Fruit fly (Drosophila melanogaster) whole organism, embryonic: ENCODE measurements around the gene mh.

Experiments
- CG10209 ChIP-seq: fragments of 200-800 bp; sonication (Bioruptor generic); optimal IDR thresholded peaks from 3 replicates; lab custom pipeline; 2017; ENCODE audit warnings: missing biosample characterization, mild to moderate bottlenecking, missing genetic modification characterization, missing genetic modification reagents
- CG1024 ChIP-seq: fragments of 200-800 bp; sonication (Bioruptor generic); IDR thresholded peaks from 2 replicates; pipeline ENCODE4 v1.3.6; 2022; ENCODE audit warnings: missing biosample characterization, missing genetic modification characterization
- CG11504 ChIP-seq: fragments of 200-800 bp; sonication (Bioruptor generic); optimal IDR thresholded peaks from 3 replicates; lab custom pipeline; 2019; ENCODE audit warnings: missing biosample characterization, mild to moderate bottlenecking, missing genetic modification characterization, moderate library complexity
- CG11696 ChIP-seq: fragments of 200-800 bp; sonication (Bioruptor generic); IDR thresholded peaks from 2 replicates; pipeline ENCODE4 v1.3.6; 2022; ENCODE audit warnings: missing biosample characterization, missing genetic modification characterization
- CG1233 ChIP-seq: fragments of 200-800 bp; sonication (Bioruptor generic); optimal IDR thresholded peaks from 4 replicates; lab custom pipeline; 2018; ENCODE audit warnings: missing biosample characterization, mild to moderate bottlenecking, missing genetic modification characterization
- CG13123 ChIP-seq: fragments of 200-800 bp; sonication (Bioruptor generic); optimal IDR thresholded peaks from 2 replicates; lab custom pipeline; 2016; ENCODE audit warnings: missing biosample characterization, missing genetic modification characterization
- CG15073 ChIP-seq: fragments of 200-800 bp; sonication (Bioruptor generic); optimal IDR thresholded peaks from 2 replicates; lab custom pipeline; 2016; ENCODE audit warnings: missing biosample characterization, missing genetic modification characterization
- CG15601 ChIP-seq: fragments of 200-800 bp; sonication (Bioruptor generic); optimal IDR thresholded peaks from 3 replicates; lab custom pipeline; 2019; ENCODE audit warnings: missing biosample characterization, mild to moderate bottlenecking, missing genetic modification characterization, moderate library complexity
- CG17361 ChIP-seq: fragments of 200-800 bp; sonication (Bioruptor generic); IDR thresholded peaks from 3 replicates; pipeline ENCODE4 v1.3.6; 2022; ENCODE audit warnings: missing biosample characterization, missing genetic modification characterization
- CG1832 ChIP-seq: fragments of 200-800 bp; sonication (Bioruptor generic); optimal IDR thresholded peaks from 2 replicates; lab custom pipeline; 2017; ENCODE audit warnings: missing biosample characterization, mild to moderate bottlenecking, missing genetic modification characterization, inconsistent platforms
- CG18619 ChIP-seq: fragments of 200-800 bp; sonication (Bioruptor generic); optimal IDR thresholded peaks from 3 replicates; lab custom pipeline; 2017; ENCODE audit warnings: missing biosample characterization, mild to moderate bottlenecking, missing genetic modification characterization
- CG31224 ChIP-seq: fragments of 200-800 bp; sonication (Bioruptor generic); IDR thresholded peaks from 2 replicates; pipeline ENCODE4 v1.3.6; 2022; ENCODE audit warnings: missing biosample characterization, missing genetic modification characterization
- CG3407 ChIP-seq: fragments of 200-800 bp; sonication (Bioruptor generic); optimal IDR thresholded peaks from 2 replicates; lab custom pipeline; 2018; ENCODE audit warnings: missing biosample characterization, mild to moderate bottlenecking, missing genetic modification characterization
- CG8290 ChIP-seq, 3 experiments: fragments of 200-800 bp; sonication (Bioruptor generic); optimal IDR thresholded peaks; 2 replicates each; lab custom pipeline; 2016 to 2019; ENCODE audit warnings: missing biosample characterization in 3 of 3, missing genetic modification characterization in 3 of 3, mild to moderate bottlenecking in 2 of 3, moderate library complexity in 1 of 3
- CG8359 ChIP-seq: fragments of 200-800 bp; sonication (Bioruptor generic); optimal IDR thresholded peaks from 2 replicates; lab custom pipeline; 2017; ENCODE audit warnings: missing biosample characterization, mild to moderate bottlenecking, missing genetic modification characterization, borderline replicate concordance
- CG9727 ChIP-seq: fragments of 200-800 bp; sonication (Bioruptor generic); optimal IDR thresholded peaks from 3 replicates; lab custom pipeline; 2017; ENCODE audit warnings: missing biosample characterization, mild to moderate bottlenecking, missing genetic modification characterization
- CG9876 ChIP-seq: fragments of 200-800 bp; sonication (Bioruptor generic); optimal IDR thresholded peaks from 2 replicates; lab custom pipeline; 2016; ENCODE audit warnings: missing biosample characterization, missing genetic modification characterization
- Dfd ChIP-seq, 2 experiments: fragments of >200 bp; optimal IDR thresholded peaks; 2 replicates each; lab custom pipeline; 2017; ENCODE audit warnings: missing biosample characterization in 2 of 2, missing genetic modification characterization in 2 of 2
- Doc3 ChIP-seq: fragments of 200-800 bp; sonication (Bioruptor generic); IDR thresholded peaks from 3 replicates; pipeline ENCODE4 v1.3.6; 2022; ENCODE audit warnings: missing biosample characterization, missing genetic modification characterization; ENCODE audit not compliant: partially characterized antibody
- Drgx ChIP-seq: fragments of 200-800 bp; sonication (Bioruptor generic); IDR thresholded peaks from 2 replicates; pipeline ENCODE4 v1.3.6; 2022; ENCODE audit warnings: missing biosample characterization, missing genetic modification characterization
- Ets65A ChIP-seq: fragments of 200-800 bp; sonication (Bioruptor generic); peaks from one replicate; lab custom pipeline; 2016; ENCODE audit warnings: missing biosample characterization, missing genetic modification characterization
- MTF-1 ChIP-seq: fragments of 200-800 bp; sonication (Bioruptor generic); optimal IDR thresholded peaks from 2 replicates; lab custom pipeline; 2018; ENCODE audit warnings: missing biosample characterization, mild to moderate bottlenecking, missing genetic modification characterization, borderline replicate concordance
- Med ChIP-seq: fragments of 200-800 bp; sonication (Bioruptor generic); peaks from one replicate; lab custom pipeline; 2016; ENCODE audit warnings: missing biosample characterization, missing genetic modification characterization, mild to moderate bottlenecking, inconsistent platforms, moderate library complexity
- Mrtf ChIP-seq: fragments of 200-800 bp; sonication (Bioruptor generic); IDR thresholded peaks from 3 replicates; pipeline ENCODE4 v1.3.6; 2022; ENCODE audit warnings: missing biosample characterization, missing genetic modification characterization
- Ptx1 ChIP-seq: fragments of 200-800 bp; sonication (Bioruptor generic); IDR thresholded peaks from 2 replicates; pipeline ENCODE4 v1.3.6; 2022; ENCODE audit warnings: missing biosample characterization, missing genetic modification characterization
- Sin3A ChIP-seq: fragments of >200 bp; optimal IDR thresholded peaks from 2 replicates; lab custom pipeline; 2018
- TFAM ChIP-seq: fragments of 200-800 bp; sonication (Bioruptor generic); optimal IDR thresholded peaks from 2 replicates; lab custom pipeline; 2017; ENCODE audit warnings: missing biosample characterization, missing genetic modification characterization, inconsistent platforms
- Xrp1 ChIP-seq: fragments of 200-800 bp; sonication (Bioruptor generic); IDR thresholded peaks from 2 replicates; pipeline ENCODE4 v1.3.6; 2022; ENCODE audit warnings: missing biosample characterization, missing genetic modification characterization
- ac ChIP-seq: fragments of 200-800 bp; sonication (Bioruptor generic); optimal IDR thresholded peaks from 3 replicates; lab custom pipeline; 2017; ENCODE audit warnings: missing biosample characterization, mild to moderate bottlenecking, missing genetic modification characterization
- ap ChIP-seq: fragments of 200-800 bp; sonication (Bioruptor generic); IDR thresholded peaks from 2 replicates; pipeline ENCODE4 v1.3.6; 2022; ENCODE audit warnings: missing biosample characterization, missing genetic modification characterization
- bigmax ChIP-seq: fragments of 200-800 bp; sonication (Bioruptor generic); optimal IDR thresholded peaks from 2 replicates; lab custom pipeline; 2018; ENCODE audit warnings: missing biosample characterization, mild to moderate bottlenecking, missing genetic modification characterization
- bsh ChIP-seq, 2 experiments: fragments of 200-800 bp; sonication (Bioruptor generic); optimal IDR thresholded peaks; 2 replicates each; lab custom pipeline; 2017 to 2018; ENCODE audit warnings: mild to moderate bottlenecking in 2 of 2, missing biosample characterization in 2 of 2, missing genetic modification characterization in 2 of 2, moderate library complexity in 1 of 2
- cg ChIP-seq: fragments of 200-800 bp; sonication (Bioruptor generic); optimal IDR thresholded peaks from 3 replicates; lab custom pipeline; 2019; ENCODE audit warnings: missing biosample characterization, mild to moderate bottlenecking, missing genetic modification characterization, moderate library complexity
- en ChIP-seq: fragments of 200-800 bp; sonication (Bioruptor generic); optimal IDR thresholded peaks from 2 replicates; lab custom pipeline; 2016; ENCODE audit warnings: missing biosample characterization, missing genetic modification characterization
- gro ChIP-seq: fragments of 200-800 bp; sonication (Bioruptor generic); optimal IDR thresholded peaks from 2 replicates; lab custom pipeline; 2016; ENCODE audit warnings: missing biosample characterization, missing genetic modification characterization
- ham ChIP-seq: fragments of 200-800 bp; sonication (Bioruptor generic); IDR thresholded peaks from 2 replicates; pipeline ENCODE4 v1.3.6; 2022; ENCODE audit warnings: missing biosample characterization, missing genetic modification characterization
- inv ChIP-seq: fragments of 200-800 bp; sonication (Bioruptor generic); IDR thresholded peaks from 2 replicates; pipeline ENCODE4 v1.3.6; 2022; ENCODE audit warnings: missing biosample characterization, missing genetic modification characterization; ENCODE audit not compliant: partially characterized antibody
- maf-S ChIP-seq: fragments of 200-800 bp; sonication (Bioruptor generic); optimal IDR thresholded peaks from 2 replicates; lab custom pipeline; 2016; ENCODE audit warnings: missing biosample characterization, missing genetic modification characterization
- nau ChIP-seq: fragments of 200-800 bp; sonication (Bioruptor generic); optimal IDR thresholded peaks from 3 replicates; lab custom pipeline; 2017; ENCODE audit warnings: missing biosample characterization, mild to moderate bottlenecking, missing genetic modification characterization, missing genetic modification reagents
- nmo ChIP-seq: fragments of 200-800 bp; sonication (Bioruptor generic); optimal IDR thresholded peaks from 2 replicates; lab custom pipeline; 2018; ENCODE audit warnings: missing biosample characterization, mild to moderate bottlenecking, missing genetic modification characterization, moderate library complexity
- nom ChIP-seq: fragments of 200-800 bp; sonication (Bioruptor generic); optimal IDR thresholded peaks from 2 replicates; lab custom pipeline; 2017; ENCODE audit warnings: missing biosample characterization, missing genetic modification characterization, mild to moderate bottlenecking, moderate library complexity, missing genetic modification reagents
- peb ChIP-seq: fragments of 200-800 bp; sonication (Bioruptor generic); IDR thresholded peaks from 2 replicates; pipeline ENCODE4 v1.3.6; 2022; ENCODE audit warnings: missing biosample characterization, missing genetic modification characterization
- psq ChIP-seq: fragments of 200-800 bp; sonication (Bioruptor generic); optimal IDR thresholded peaks from 2 replicates; lab custom pipeline; 2017; ENCODE audit warnings: missing biosample characterization, missing genetic modification characterization
- row ChIP-seq: fragments of 200-800 bp; sonication (Bioruptor generic); IDR thresholded peaks from 3 replicates; pipeline ENCODE4 v1.3.6; 2022; ENCODE audit warnings: missing biosample characterization, missing genetic modification characterization
- run ChIP-seq: fragments of 200-800 bp; sonication (Bioruptor generic); optimal IDR thresholded peaks from 3 replicates; lab custom pipeline; 2018; ENCODE audit warnings: missing biosample characterization, mild to moderate bottlenecking, missing genetic modification characterization
- sens ChIP-seq: fragments of 200-800 bp; sonication (Bioruptor generic); peaks from one replicate; lab custom pipeline; 2016; ENCODE audit warnings: missing biosample characterization, missing genetic modification characterization
- toy ChIP-seq: fragments of 200-800 bp; sonication (Bioruptor generic); IDR thresholded peaks from 2 replicates; pipeline ENCODE4 v1.3.6; 2022; ENCODE audit warnings: missing biosample characterization, missing genetic modification characterization
- vnd ChIP-seq: fragments of 200-800 bp; sonication (Bioruptor generic); IDR thresholded peaks from 3 replicates; pipeline ENCODE4 v1.3.6; 2022; ENCODE audit warnings: missing biosample characterization, missing genetic modification characterization; ENCODE audit not compliant: partially characterized antibody

mh gene

DNA sequence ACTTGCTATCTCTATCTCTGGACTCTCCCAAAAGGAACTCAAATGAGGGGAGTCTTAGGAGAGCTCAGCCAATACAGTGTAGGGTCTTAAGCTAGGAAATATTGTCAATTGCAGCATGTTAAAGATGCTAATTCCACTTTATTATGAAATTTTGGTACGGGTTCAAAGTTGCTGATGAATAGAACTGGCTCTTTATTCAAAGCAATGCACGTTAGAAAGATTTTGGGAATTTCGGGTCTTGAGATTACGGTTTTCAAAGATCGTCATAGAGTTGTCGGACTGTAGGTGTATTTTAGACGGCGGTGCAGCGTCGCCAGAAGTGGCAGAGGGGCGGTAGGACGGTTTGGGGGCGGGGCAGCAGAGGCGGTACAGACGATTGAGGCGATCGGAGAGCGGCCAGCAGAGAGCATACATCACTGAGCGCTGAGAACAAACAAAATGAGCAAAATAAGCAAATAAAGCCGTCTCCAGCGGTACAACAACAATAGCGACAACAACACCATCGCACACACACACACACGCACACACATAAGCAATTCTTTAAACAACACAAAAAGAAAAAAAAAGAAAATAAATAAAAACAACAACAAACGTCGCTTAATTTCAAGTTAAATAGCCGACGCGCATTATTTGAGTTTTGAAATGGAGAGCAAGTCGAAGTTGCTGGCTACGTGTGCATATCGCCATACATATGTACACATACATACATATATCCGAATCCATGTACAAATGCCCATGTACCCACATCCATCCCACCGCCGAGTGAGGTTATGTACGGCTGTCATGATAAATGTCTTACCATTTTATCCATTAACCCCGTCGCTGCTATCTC is 22.5 kb upstream of the mh start (continued):
- TF ChIP-seq TFAM (GFP tag; lab: Kevin White, UChicago) (no peak), Drgx (GFP tag; lab: Robert Waterston, UW) (peak; percentile 8; the same call in 1 of the 2 replicates), CG9876 (no peak), Med (GFP tag; lab: Kevin White, UChicago) (peak; percentile 71), maf-S (GFP tag; lab: Kevin White, UChicago) (no peak), ap (GFP tag; lab: Robert Waterston, UW) (0 out of 2 replicates have a peak, but pooled peaks have one; percentile 9), CG17361 (0 out of 3 replicates have a peak, but pooled peaks have one; percentile 18), CG15601 (tag; lab: Kevin White, UChicago) (peak; percentile 45), CG15073 (GFP tag; lab: Kevin White, UChicago) (no peak), CG31224 (no peak), MTF-1 (GFP tag; lab: Kevin White, UChicago) (peak; percentile 58), Sin3A (no peak), CG1233 (GFP tag; lab: Kevin White, UChicago) (peak; percentile 5), nmo (GFP tag; lab: Kevin White, UChicago) (peak; percentile 28), nau (GFP tag; lab: Kevin White, UChicago) (peak; percentile 1), run (tag; lab: Kevin White, UChicago) (no peak), CG11504 (tag; lab: Kevin White, UChicago) (peak; percentile 1), en (GFP tag; lab: Kevin White, UChicago) (no peak), CG1024 (GFP tag; lab: Robert Waterston, UW) (no peak), toy (GFP tag; lab: Robert Waterston, UW) (no peak), cg (GFP tag; lab: Kevin White, UChicago) (peak; percentile 52), vnd (GFP tag; lab: Robert Waterston, UW) (no peak), CG3407 (peak; percentile 57), Ptx1 (0 out of 2 replicates have a peak, but pooled peaks have one; percentile 22), peb (GFP tag; lab: Robert Waterston, UW) (peak; percentile 6; the same call in 1 of the 2 replicates), nom (GFP tag; lab: Kevin White, UChicago) (no peak), inv (GFP tag; lab: Robert Waterston, UW) (no peak), Ets65A (GFP tag; lab: Kevin White, UChicago) (peak; percentile 92), CG10209 (GFP tag; lab: Kevin White, UChicago) (peak; percentile 37), bigmax (peak; percentile 87), gro (no peak), Mrtf (no peak), sens (GFP tag; lab: Kevin White, UChicago) (peak; percentile 75), Xrp1 (GFP tag; lab: Robert Waterston, UW) (0 out of 2 replicates have a peak, but pooled peaks have one; percentile 19), Dfd (GFP tag; optimal IDR thresholded peaks at IDR 0.05; lab: Kevin White, UChicago) (no peak), row (peak; percentile 46), CG11696 (GFP tag; lab: Robert Waterston, UW) (peak; percentile 43; the same call in 1 of the 2 replicates), CG13123 (GFP tag; lab: Kevin White, UChicago) (no peak), psq (GFP tag; lab: Kevin White, UChicago) (no peak), ham (GFP tag; lab: Robert Waterston, UW) (no peak), Doc3 (GFP tag; lab: Robert Waterston, UW) (no peak), CG1832 (no peak), CG8290 (GFP tag; optimal IDR thresholded peaks at IDR 0.05; lab: Kevin White, UChicago) (no peak), CG8290 (tag; optimal IDR thresholded peaks at IDR 0.05; lab: Kevin White, UChicago) (peak in 1 of 2 experiments; percentile 7), bsh (GFP tag; optimal IDR thresholded peaks at IDR 0.05; lab: Kevin White, UChicago) (peak in 1 of 2 experiments; percentile 2), CG8359 (peak; percentile 28), ac (GFP tag; lab: Kevin White, UChicago) (peak; percentile 13), CG18619 (GFP tag; lab: Kevin White, UChicago) (no peak), CG9727 (peak; percentile 33)
